Worm (Caenorhabditis elegans) whole organism, L4 larva: ENCODE measurements around the gene math-42.

Source experiments
- F44E2.7 ChIP-seq: fragments of 200-800 bp; sonication (Bioruptor generic); IDR thresholded peaks from 2 replicates; pipeline ENCODE4 v2.1.2; 2022; ENCODE audit warnings: missing genetic modification characterization, missing compliant biosample characterization
- F49E8.2 ChIP-seq: sonication (generic microtip); optimal IDR thresholded peaks from 2 replicates; lab custom pipeline; 2016; ENCODE audit warnings: missing compliant biosample characterization, mild to moderate bottlenecking, missing genetic modification characterization, borderline replicate concordance
- Y5F2A.4 ChIP-seq: fragments of 200-800 bp; sonication (Bioruptor generic); optimal IDR thresholded peaks from 2 replicates; lab custom pipeline; 2018; ENCODE audit warnings: mild to moderate bottlenecking, missing genetic modification characterization, missing compliant biosample characterization
- Y75B8A.6 ChIP-seq: fragments of 200-800 bp; sonication (Bioruptor generic); IDR thresholded peaks from 2 replicates; pipeline ENCODE4 v1.3.6; 2022; ENCODE audit warnings: missing genetic modification reagents, missing genetic modification characterization, missing compliant biosample characterization
- aha-1 ChIP-seq: fragments of 150-350 bp; peaks from one replicate; lab custom pipeline; 2014; ENCODE audit warnings: missing biosample characterization, missing genetic modification characterization
- arid-1 ChIP-seq: fragments of 200-800 bp; sonication (Bioruptor generic); conservative IDR thresholded peaks from 2 replicates; pipeline ENCODE4 v1.3.6; 2022; ENCODE audit warnings: missing genetic modification reagents, missing genetic modification characterization, missing compliant biosample characterization
- daf-16 ChIP-seq, 3 experiments: sonication (generic microtip); optimal IDR thresholded peaks; 2 replicates each; lab custom pipeline; 2016 to 2017; ENCODE audit warnings: missing genetic modification characterization in 3 of 3, missing genetic modification reagents in 3 of 3, mild to moderate bottlenecking in 2 of 3, missing compliant biosample characterization in 2 of 3, missing biosample characterization in 1 of 3, moderate library complexity in 1 of 3
- dmd-6 ChIP-seq: fragments of 200-800 bp; sonication (Bioruptor generic); IDR thresholded peaks from 2 replicates; pipeline ENCODE4 v1.3.6; 2022; ENCODE audit warnings: missing genetic modification reagents, missing genetic modification characterization, missing compliant biosample characterization
- dmd-8 ChIP-seq: fragments of 200-800 bp; sonication (Bioruptor generic); IDR thresholded peaks from 2 replicates; pipeline ENCODE4 v1.3.6; 2022; ENCODE audit warnings: missing genetic modification characterization, missing compliant biosample characterization
- dpl-1 ChIP-seq: fragments of 150-350 bp; optimal IDR thresholded peaks from 2 replicates; lab custom pipeline; 2014; ENCODE audit warnings: missing biosample characterization, missing genetic modification reagents, missing genetic modification characterization
- egl-27 ChIP-seq: sonication (generic microtip); optimal IDR thresholded peaks from 3 replicates; lab custom pipeline; 2017; ENCODE audit warnings: missing biosample characterization, missing genetic modification reagents, missing genetic modification characterization
- fkh-10 ChIP-seq: fragments of 150-350 bp; optimal IDR thresholded peaks from 2 replicates; lab custom pipeline; 2014; ENCODE audit warnings: missing biosample characterization, missing genetic modification reagents, missing genetic modification characterization
- hlh-30 ChIP-seq: sonication (generic microtip); optimal IDR thresholded peaks from 2 replicates; lab custom pipeline; 2017; ENCODE audit warnings: antibody characterized with exemption, mild to moderate bottlenecking, missing genetic modification characterization, missing compliant biosample characterization; ENCODE audit not compliant: insufficient read depth
- hmg-1.1 ChIP-seq: fragments of 200-800 bp; sonication (Bioruptor generic); IDR thresholded peaks from 2 replicates; pipeline ENCODE4 v1.3.6; 2022; ENCODE audit warnings: missing genetic modification reagents, missing genetic modification characterization, missing compliant biosample characterization
- lim-7 ChIP-seq: fragments of 200-800 bp; sonication (Bioruptor generic); IDR thresholded peaks from 2 replicates; pipeline ENCODE4 v1.3.6; 2022; ENCODE audit warnings: missing genetic modification characterization, missing compliant biosample characterization
- lin-13 ChIP-seq: fragments of 150-350 bp; optimal IDR thresholded peaks from 2 replicates; lab custom pipeline; 2014; ENCODE audit warnings: missing biosample characterization, missing genetic modification reagents, missing genetic modification characterization
- lin-38 ChIP-seq: fragments of 200-800 bp; sonication (Bioruptor generic); IDR thresholded peaks from 2 replicates; pipeline ENCODE4 v1.3.6; 2022; ENCODE audit warnings: missing genetic modification reagents, missing genetic modification characterization, missing compliant biosample characterization
- lsy-2 ChIP-seq, 2 experiments: fragments of 150-350 bp in 1 of 2; sonication (generic microtip) in 1 of 2; optimal IDR thresholded peaks; 2 replicates each; lab custom pipeline; 2014 to 2017; ENCODE audit warnings: missing biosample characterization in 2 of 2, missing genetic modification characterization in 2 of 2
- mes-2 ChIP-seq: sonication (generic microtip); optimal IDR thresholded peaks from 2 replicates; lab custom pipeline; 2016; ENCODE audit warnings: missing genotype, mild to moderate bottlenecking, missing genetic modification characterization, missing compliant biosample characterization; ENCODE audit not compliant: poor library complexity, severe bottlenecking
- mxl-3 ChIP-seq: fragments of 200-800 bp; sonication (Bioruptor generic); optimal IDR thresholded peaks from 2 replicates; lab custom pipeline; 2018; ENCODE audit warnings: mild to moderate bottlenecking, missing genetic modification characterization, missing compliant biosample characterization
- nhr-11 ChIP-seq: fragments of 150-350 bp; optimal IDR thresholded peaks from 2 replicates; lab custom pipeline; 2014; ENCODE audit warnings: missing biosample characterization, missing genetic modification characterization
- nhr-237 ChIP-seq: sonication (generic microtip); optimal IDR thresholded peaks from 2 replicates; lab custom pipeline; 2017; ENCODE audit warnings: missing biosample characterization, missing genetic modification characterization
- nhr-28 ChIP-seq: fragments of 150-350 bp; optimal IDR thresholded peaks from 2 replicates; lab custom pipeline; 2014; ENCODE audit warnings: missing biosample characterization, missing genetic modification characterization
- nhr-6 ChIP-seq: fragments of 150-350 bp; optimal IDR thresholded peaks from 2 replicates; lab custom pipeline; 2014; ENCODE audit warnings: missing biosample characterization, missing genetic modification characterization
- nhr-77 ChIP-seq: fragments of 150-350 bp; optimal IDR thresholded peaks from 2 replicates; lab custom pipeline; 2014; ENCODE audit warnings: missing biosample characterization, missing genetic modification characterization
- php-3 ChIP-seq: fragments of 200-800 bp; sonication (Bioruptor generic); IDR thresholded peaks from 2 replicates; pipeline ENCODE4 v1.3.6; 2022; ENCODE audit warnings: missing genetic modification reagents, missing genetic modification characterization, missing compliant biosample characterization
- pqm-1 ChIP-seq: sonication (generic microtip); optimal IDR thresholded peaks from 2 replicates; lab custom pipeline; 2017; ENCODE audit warnings: missing biosample characterization, missing genetic modification characterization
- skn-1 ChIP-seq: fragments of 150-350 bp; optimal IDR thresholded peaks from 2 replicates; lab custom pipeline; 2014; ENCODE audit warnings: missing biosample characterization, missing genetic modification characterization
- tag-97 ChIP-seq: fragments of 200-800 bp; sonication (Bioruptor generic); IDR thresholded peaks from 2 replicates; pipeline ENCODE4 v1.3.6; 2022; ENCODE audit warnings: missing genetic modification characterization, missing compliant biosample characterization
- unc-62 ChIP-seq, 3 experiments: fragments of 150-350 bp in 1 of 3; sonication (generic microtip); optimal IDR thresholded peaks in 2 of 3; peaks in 1 of 3; 1 replicate in 1 of 3; 2 replicates in 2 of 3; lab custom pipeline; 2014 to 2017; ENCODE audit warnings: missing biosample characterization in 3 of 3, missing genetic modification characterization in 3 of 3, missing genetic modification reagents in 3 of 3, missing genotype in 1 of 3
- vab-7 ChIP-seq: fragments of 200-800 bp; sonication (Bioruptor generic); IDR thresholded peaks from 2 replicates; pipeline ENCODE4 v1.3.6; 2022; ENCODE audit warnings: missing genetic modification reagents, missing genetic modification characterization, missing compliant biosample characterization
- zip-2 ChIP-seq: fragments of 150-350 bp; optimal IDR thresholded peaks from 2 replicates; lab custom pipeline; 2014; ENCODE audit warnings: missing biosample characterization, missing genetic modification characterization
- ztf-7 ChIP-seq: fragments of 150-350 bp; optimal IDR thresholded peaks from 2 replicates; lab custom pipeline; 2014; ENCODE audit warnings: missing biosample characterization, missing genetic modification characterization

The math-42 gene

DNA sequence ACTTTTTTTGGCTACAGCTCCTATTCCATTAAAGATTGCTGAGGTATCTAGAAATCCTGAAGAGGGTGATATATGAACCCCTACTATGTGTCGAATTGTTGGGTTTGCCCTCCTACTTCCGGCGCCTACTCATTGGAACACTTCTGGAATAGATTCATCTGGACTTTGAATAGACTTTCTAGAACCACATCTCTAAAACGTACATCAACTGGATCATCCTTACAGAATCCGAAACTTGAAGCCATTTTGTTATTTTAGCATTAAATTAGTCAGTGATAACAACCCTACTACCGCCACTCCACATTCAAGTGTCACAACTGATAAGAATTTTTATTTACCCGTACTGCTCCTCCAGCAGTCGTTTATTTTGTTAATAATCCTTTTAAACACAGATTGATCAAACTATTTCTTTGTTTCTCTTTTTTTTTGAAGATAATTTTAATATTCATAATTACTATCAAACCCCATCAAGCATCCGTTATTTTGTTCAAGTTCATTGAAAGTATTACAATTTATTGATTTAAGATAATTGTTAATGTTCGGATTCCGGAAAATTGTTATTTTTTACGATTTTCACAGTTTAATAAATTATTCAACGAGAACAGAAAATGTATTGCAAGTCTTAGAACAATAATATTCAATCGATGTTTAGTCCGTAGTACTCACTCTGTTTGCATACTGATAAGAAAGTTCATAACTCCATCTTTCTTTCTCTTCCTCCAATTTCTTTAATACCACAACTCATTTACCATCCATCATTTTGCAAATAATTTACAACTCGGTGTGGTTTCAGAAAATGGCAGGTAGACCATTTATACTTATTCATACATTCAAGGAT lies at the start of gene math-42:
Gene math-42, plus strand, starts transcription at position 788 of the 838 bp plus-strand sequence.
- peak; percentile 52 for TF ChIP-seq pqm-1 (tag; lab: Kevin White, UChicago)
- TF ChIP-seq daf-16 (GFP tag; optimal IDR thresholded peaks at IDR 0.05; lab: Kevin White, UChicago): no peak
- peak; percentile 63 for TF ChIP-seq daf-16 (tag; optimal IDR thresholded peaks at IDR 0.05; lab: Kevin White, UChicago)
- no peak for TF ChIP-seq tag-97
- no peak for TF ChIP-seq Y75B8A.6 (GFP tag; lab: Robert Waterston, UW)
- peak; percentile 57 for TF ChIP-seq aha-1 (tag; lab: Kevin White, UChicago)
- TF ChIP-seq unc-62 (GFP tag; optimal IDR thresholded peaks at IDR 0.05 in 1 of 2; lab: Kevin White, UChicago): peak in 1 of 2 experiments; percentile 62
- no peak for TF ChIP-seq unc-62 (tag; optimal IDR thresholded peaks at IDR 0.05; lab: Kevin White, UChicago)
- TF ChIP-seq nhr-28 (tag; lab: Kevin White, UChicago): peak; percentile 31
- TF ChIP-seq arid-1 (GFP tag; lab: Robert Waterston, UW): no peak
- TF ChIP-seq dmd-6: peak; percentile 9; the same call in 1 of the 2 replicates
- TF ChIP-seq, all 104 proteins: peak for 6

DNA sequence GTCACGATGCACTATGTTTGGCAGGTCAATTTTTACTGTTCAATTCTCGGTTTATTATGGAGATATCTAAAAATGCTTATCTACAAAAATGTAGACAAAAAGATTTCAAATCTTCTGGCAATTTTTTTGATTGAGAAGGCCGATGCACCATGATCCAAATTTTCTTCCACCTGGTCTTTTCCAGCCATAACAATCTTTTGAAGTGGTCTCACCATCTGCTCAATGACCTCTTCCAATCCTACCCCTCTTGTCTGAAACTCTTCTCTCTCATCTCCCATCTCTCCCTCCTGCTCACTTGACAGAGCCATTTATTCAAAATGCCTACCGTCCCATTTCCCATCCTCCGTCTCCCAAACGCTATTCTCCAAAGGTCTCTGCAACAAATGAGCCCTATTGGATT lies 48.4 kb upstream of the math-42 start, which contains the start of gene fbxb-35:
Gene fbxb-35, plus strand, starts transcription at position 301 of the 400 bp plus-strand sequence.
- TF ChIP-seq nhr-77: no peak
- no peak for TF ChIP-seq nhr-237 (tag; lab: Kevin White, UChicago)
- TF ChIP-seq F49E8.2: no peak
- no peak for TF ChIP-seq mes-2 (tag; lab: Kevin White, UChicago)
- TF ChIP-seq lim-7 (GFP tag; lab: Robert Waterston, UW): no peak
- no peak for TF ChIP-seq hlh-30 (tag; lab: Kevin White, UChicago)
- no peak for TF ChIP-seq ztf-7 (tag; lab: Kevin White, UChicago)
- TF ChIP-seq skn-1: no peak
- no peak for TF ChIP-seq php-3 (GFP tag; lab: Robert Waterston, UW)
- TF ChIP-seq dmd-8 (GFP tag; lab: Robert Waterston, UW): no peak
- no peak for TF ChIP-seq vab-7 (GFP tag; lab: Robert Waterston, UW)
- no peak for TF ChIP-seq unc-62 (GFP tag; optimal IDR thresholded peaks at IDR 0.05 in 1 of 2; lab: Kevin White, UChicago)
- no peak for TF ChIP-seq unc-62 (tag; optimal IDR thresholded peaks at IDR 0.05; lab: Kevin White, UChicago)
- no peak for TF ChIP-seq tag-97
- no peak for TF ChIP-seq Y75B8A.6 (GFP tag; lab: Robert Waterston, UW)

DNA sequence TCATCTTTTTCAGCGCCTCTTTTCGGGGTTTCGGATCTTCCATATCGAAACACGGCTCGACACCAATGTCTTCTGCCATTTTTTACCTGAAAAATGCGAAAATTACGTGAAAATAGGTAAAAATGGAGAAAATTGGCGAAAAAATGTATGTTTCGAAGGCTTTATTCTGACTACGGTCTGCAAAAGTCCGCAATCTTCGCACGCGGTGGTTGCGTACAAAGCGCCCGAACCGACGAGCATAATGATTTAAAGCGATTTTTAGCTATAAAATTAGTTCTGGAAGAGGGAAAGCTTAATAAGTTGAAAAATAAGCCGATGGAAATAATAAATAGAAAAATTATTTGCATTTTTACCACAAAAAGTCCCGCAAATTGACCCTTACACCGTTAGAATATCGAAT lies 40.7 kb upstream of the math-42 start, which contains the start of gene F07E5.5:
Gene F07E5.5, minus strand, starts transcription at position 86 of the 400 bp plus-strand sequence.
- TF ChIP-seq hmg-1.1 (GFP tag; lab: Robert Waterston, UW): peak; percentile 27; the same call in 1 of the 2 replicates
- peak; percentile 48 for TF ChIP-seq nhr-28 (tag; lab: Kevin White, UChicago)
- no peak for TF ChIP-seq egl-27 (tag; lab: Kevin White, UChicago)
- peak; percentile 69 for TF ChIP-seq lin-38
- TF ChIP-seq mxl-3: no peak
- TF ChIP-seq fkh-10 (GFP tag; lab: Kevin White, UChicago): peak; percentile 13
- peak; percentile 64 for TF ChIP-seq dpl-1 (GFP tag; lab: Kevin White, UChicago)
- peak; percentile 69 for TF ChIP-seq nhr-11
- peak; percentile 24; the same call in 1 of the 2 replicates for TF ChIP-seq dmd-6
- TF ChIP-seq skn-1: no peak
- no peak for TF ChIP-seq F44E2.7 (GFP tag; lab: Robert Waterston, UW)
- no peak for TF ChIP-seq nhr-6 (tag; lab: Kevin White, UChicago)
- no peak for TF ChIP-seq Y5F2A.4 (GFP tag; lab: Kevin White, UChicago)
- TF ChIP-seq lsy-2 (tag; optimal IDR thresholded peaks at IDR 0.05; lab: Kevin White, UChicago): peak; percentile 74 to 97
- TF ChIP-seq lin-13 (GFP tag; lab: Kevin White, UChicago): peak; percentile 45
- peak; percentile 81 for TF ChIP-seq mes-2 (tag; lab: Kevin White, UChicago)
- no peak for TF ChIP-seq zip-2 (tag; lab: Kevin White, UChicago)
